Worm (Caenorhabditis elegans) whole organism, late embryonic: ENCODE data around the gene F47C12.6.

Source experiments
- C08G9.2 ChIP-seq: sonication (generic microtip); optimal IDR thresholded peaks from 2 replicates; lab custom pipeline; 2016; ENCODE audit warnings: mild to moderate bottlenecking, missing genetic modification characterization, moderate library complexity, missing compliant biosample characterization
- C38D4.7 ChIP-seq: fragments of 200-800 bp; sonication (Bioruptor generic); optimal IDR thresholded peaks from 2 replicates; lab custom pipeline; 2018; ENCODE audit warnings: mild to moderate bottlenecking, missing genetic modification characterization, moderate library complexity, missing compliant biosample characterization
- K02D7.2 ChIP-seq: sonication (generic microtip); optimal IDR thresholded peaks from 2 replicates; lab custom pipeline; 2017; ENCODE audit warnings: mild to moderate bottlenecking, missing genetic modification characterization, missing compliant biosample characterization
- T23F11.4 ChIP-seq: fragments of 200-800 bp; sonication (Bioruptor generic); optimal IDR thresholded peaks from 2 replicates; lab custom pipeline; 2018; ENCODE audit warnings: mild to moderate bottlenecking, missing genetic modification characterization, missing compliant biosample characterization
- ama-1 ChIP-seq: fragments of 150-350 bp; optimal IDR thresholded peaks from 2 replicates; lab custom pipeline; 2014
- ceh-14 ChIP-seq: sonication (generic microtip); optimal IDR thresholded peaks from 2 replicates; lab custom pipeline; 2016; ENCODE audit warnings: missing genotype, missing genetic modification characterization, missing compliant biosample characterization
- ceh-34 ChIP-seq: sonication (generic microtip); optimal IDR thresholded peaks from 2 replicates; lab custom pipeline; 2016; ENCODE audit warnings: mild to moderate bottlenecking, missing genetic modification characterization, missing compliant biosample characterization
- fkh-10 ChIP-seq: fragments of 150-350 bp; optimal IDR thresholded peaks from 2 replicates; lab custom pipeline; 2014; ENCODE audit warnings: missing biosample characterization, missing genetic modification reagents, missing genetic modification characterization
- hlh-6 ChIP-seq: sonication (generic microtip); optimal IDR thresholded peaks from 2 replicates; lab custom pipeline; 2016; ENCODE audit warnings: missing genotype, missing genetic modification characterization, missing compliant biosample characterization
- sdc-2 ChIP-seq: sonication (generic microtip); optimal IDR thresholded peaks from 2 replicates; lab custom pipeline; 2016; ENCODE audit warnings: missing genotype, missing genetic modification characterization, missing compliant biosample characterization
- syd-9 ChIP-seq: sonication (generic microtip); optimal IDR thresholded peaks from 2 replicates; lab custom pipeline; 2016; ENCODE audit warnings: mild to moderate bottlenecking, missing genetic modification characterization, moderate library complexity, missing compliant biosample characterization
- ttx-3 ChIP-seq: sonication (generic microtip); optimal IDR thresholded peaks from 2 replicates; lab custom pipeline; 2016; ENCODE audit warnings: missing genetic modification reagents, missing genetic modification characterization, missing compliant biosample characterization
- unc-42 ChIP-seq: sonication (generic microtip); optimal IDR thresholded peaks from 2 replicates; lab custom pipeline; 2016; ENCODE audit warnings: missing genotype, missing genetic modification characterization, missing compliant biosample characterization
- unc-86 ChIP-seq: sonication (generic microtip); optimal IDR thresholded peaks from 2 replicates; lab custom pipeline; 2016; ENCODE audit warnings: missing genetic modification characterization, missing compliant biosample characterization

Gene F47C12.6

DNA sequence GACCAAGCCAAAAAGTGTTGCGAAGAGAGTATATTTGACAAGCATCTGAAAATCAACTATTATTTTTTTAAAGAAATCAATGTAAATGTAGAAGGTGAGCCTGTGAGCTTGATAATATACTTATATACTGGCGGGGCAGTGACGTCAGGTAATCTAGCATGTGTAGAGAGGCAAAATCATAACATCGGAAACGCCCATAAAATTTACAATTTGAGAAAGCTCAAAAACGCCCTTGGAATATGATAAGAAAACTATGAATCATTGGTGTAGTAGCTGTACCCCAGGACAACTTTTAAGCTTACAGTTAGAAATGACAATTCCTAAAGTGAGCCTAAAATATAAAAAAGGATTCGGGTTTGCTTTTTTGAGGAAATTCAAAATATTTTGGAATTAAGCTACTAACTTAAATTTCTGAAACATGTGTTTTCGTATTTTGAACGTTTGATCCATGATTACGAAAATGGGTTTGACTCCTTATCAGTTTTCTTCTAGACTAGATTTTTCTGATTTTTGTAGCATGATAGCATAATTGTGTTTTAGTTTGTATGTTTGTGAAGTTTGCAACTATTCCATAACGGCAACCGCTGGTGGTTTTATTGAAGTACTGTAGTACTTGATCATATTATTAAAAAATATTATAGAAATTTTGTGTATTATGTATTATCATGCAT, 51.4 kb downstream of the F47C12.6 start, which contains the start of gene clec-174:
TSS of gene clec-174 (minus strand) at position 51 of the 671 bp plus-strand sequence.
- no peak for TF ChIP-seq unc-86
- TF ChIP-seq ttx-3 (tag; lab: Kevin White, UChicago) = no peak
- no peak for TF ChIP-seq unc-42
- TF ChIP-seq syd-9 = no peak
- no peak for TF ChIP-seq ceh-34
- no peak for TF ChIP-seq hlh-6 (tag; lab: Kevin White, UChicago)
- TF ChIP-seq sdc-2 = no peak
- TF ChIP-seq ceh-14 (tag; lab: Kevin White, UChicago) = no peak
- no peak for TF ChIP-seq T23F11.4 (GFP tag; lab: Kevin White, UChicago)
- no peak for TF ChIP-seq K02D7.2 (tag; lab: Kevin White, UChicago)
- no peak for TF ChIP-seq fkh-10
- no peak for TF ChIP-seq C08G9.2 (tag; lab: Kevin White, UChicago)
- TF ChIP-seq C38D4.7 (GFP tag; lab: Kevin White, UChicago) = no peak
- no peak for TF ChIP-seq ama-1 (lab: Kevin White, UChicago)
